Worm (Caenorhabditis elegans) whole organism, early embryonic: ENCODE data around the gene C14C10.10.

ENCODE experiments used
- F13C5.2 ChIP-seq: sonication (generic microtip); optimal IDR thresholded peaks from 2 replicates; lab custom pipeline; 2017; ENCODE audit warnings: mild to moderate bottlenecking, missing genetic modification characterization, inconsistent platforms, missing compliant biosample characterization
- aly-1 ChIP-seq: sonication (generic microtip); optimal IDR thresholded peaks from 2 replicates; lab custom pipeline; 2016; ENCODE audit warnings: missing genetic modification characterization, missing compliant biosample characterization
- ama-1 ChIP-seq: fragments of 150-350 bp; optimal IDR thresholded peaks from 2 replicates; lab custom pipeline; 2014
- ceh-36 ChIP-seq: sonication (generic microtip); optimal IDR thresholded peaks from 2 replicates; lab custom pipeline; 2016; ENCODE audit warnings: missing genetic modification characterization, inconsistent platforms, missing compliant biosample characterization
- hmg-4 ChIP-seq: fragments of 200-800 bp; sonication (Bioruptor generic); optimal IDR thresholded peaks from 2 replicates; lab custom pipeline; 2018; ENCODE audit warnings: mild to moderate bottlenecking, missing genetic modification characterization, missing compliant biosample characterization
- pes-1 ChIP-seq: fragments of 200-800 bp; sonication (Bioruptor generic); IDR thresholded peaks from 2 replicates; pipeline ENCODE4 v1.3.6; 2022; ENCODE audit warnings: missing genetic modification reagents, missing genetic modification characterization, missing compliant biosample characterization

DNA sequence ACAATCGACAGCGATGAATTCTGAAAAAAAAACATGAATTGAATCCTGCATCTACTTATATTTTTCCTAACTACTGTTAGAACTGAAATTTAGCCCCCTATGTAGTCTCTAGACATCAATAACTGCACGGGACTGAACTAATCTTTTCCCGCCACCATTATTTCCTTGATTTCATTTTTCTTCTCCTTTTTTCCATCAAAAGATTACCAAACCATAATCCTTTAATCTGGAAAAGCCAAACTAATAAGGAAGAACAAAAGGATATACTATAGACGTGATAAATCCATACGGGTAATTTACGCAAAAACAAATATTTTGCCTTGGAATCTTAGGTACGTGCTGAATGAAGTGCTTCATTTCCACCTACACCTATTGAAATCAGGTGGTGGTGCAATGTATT, 31.6 kb downstream of the C14C10.10 start:
- no peak for TF ChIP-seq ama-1 (lab: Kevin White, UChicago)
- TF ChIP-seq pes-1 = no peak
- TF ChIP-seq hmg-4 = no peak
- TF ChIP-seq aly-1 = no peak
- no peak for TF ChIP-seq F13C5.2 (tag; lab: Kevin White, UChicago)
- no peak for TF ChIP-seq ceh-36 (tag; lab: Kevin White, UChicago)
